Worm (Caenorhabditis elegans): Measurements from ENCODE around the gene emc-3.

DNA sequence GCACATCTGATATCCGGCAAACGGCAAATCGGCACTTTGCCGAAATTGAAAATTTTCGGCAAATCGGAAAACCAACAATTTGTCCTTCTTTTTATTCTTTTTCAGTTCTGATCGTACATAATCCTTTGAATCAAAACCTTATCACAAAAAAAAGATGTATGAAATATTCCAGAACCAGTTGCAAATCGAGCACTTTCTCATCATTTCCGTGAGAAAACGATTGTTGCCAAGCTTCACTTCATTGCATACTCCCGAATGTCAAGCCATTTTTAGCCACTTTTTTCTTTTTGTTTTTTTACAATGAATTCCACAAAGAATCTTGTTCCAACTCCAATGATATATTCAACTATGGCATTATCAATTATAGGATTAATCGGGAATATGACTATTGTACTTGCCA, 16.9 kb downstream of the emc-3 start, which contains the start of gene srsx-25:
- no peak for TF ChIP-seq fos-1 (tag; optimal IDR thresholded peaks at IDR 0.05)
- TF ChIP-seq egl-27 (tag; optimal IDR thresholded peaks at IDR 0.05) = no peak
- TF ChIP-seq elt-3 (tag; optimal IDR thresholded peaks at IDR 0.05) = no peak
- no peak for TF ChIP-seq ama-1 (optimal IDR thresholded peaks at IDR 0.05)
- no peak for TF ChIP-seq hlh-17 (GFP tag; optimal IDR thresholded peaks at IDR 0.05; ENCODE audit: borderline replicate concordance)
- TF ChIP-seq lin-13 (GFP tag; optimal IDR thresholded peaks at IDR 0.05) = no peak

Data from whole organism, L1 larva.